Fruit fly (Drosophila melanogaster) whole organism, adult: Measurements from ENCODE around the gene Vps16B.

Experiments used
- CG11617 ChIP-seq: fragments of 200-800 bp; sonication (Bioruptor generic); optimal IDR thresholded peaks from 2 replicates; lab custom pipeline; 2017; ENCODE audit warnings: mild to moderate bottlenecking, missing biosample characterization, missing genetic modification reagents, missing genetic modification characterization
- CG12768 ChIP-seq: fragments of 200-800 bp; sonication (Bioruptor generic); optimal IDR thresholded peaks from 2 replicates; lab custom pipeline; 2017; ENCODE audit warnings: missing biosample characterization, missing genetic modification characterization, mild to moderate bottlenecking, moderate library complexity, missing genetic modification reagents
- CG14711 ChIP-seq: fragments of 200-800 bp; sonication (Bioruptor generic); optimal IDR thresholded peaks from 2 replicates; lab custom pipeline; 2018; ENCODE audit warnings: missing biosample characterization, mild to moderate bottlenecking, missing genetic modification characterization, moderate library complexity
- CG1620 ChIP-seq: fragments of 200-800 bp; sonication (Bioruptor generic); optimal IDR thresholded peaks from 2 replicates; lab custom pipeline; 2016; ENCODE audit warnings: missing biosample characterization, missing genetic modification characterization
- CG33017 ChIP-seq: fragments of 200-800 bp; sonication (Bioruptor generic); optimal IDR thresholded peaks from 2 replicates; lab custom pipeline; 2018; ENCODE audit warnings: missing biosample characterization, mild to moderate bottlenecking, missing genetic modification characterization, moderate library complexity
- CG5204 ChIP-seq: fragments of 200-800 bp; sonication (Bioruptor generic); optimal IDR thresholded peaks from 2 replicates; lab custom pipeline; 2016; ENCODE audit warnings: missing biosample characterization, missing genetic modification characterization
- CG7045 ChIP-seq: fragments of 200-800 bp; sonication (Bioruptor generic); optimal IDR thresholded peaks from 2 replicates; lab custom pipeline; 2017; ENCODE audit warnings: missing biosample characterization, mild to moderate bottlenecking, missing genetic modification characterization
- CG7101 ChIP-seq: fragments of 200-800 bp; sonication (Bioruptor generic); optimal IDR thresholded peaks from 2 replicates; lab custom pipeline; 2018; ENCODE audit warnings: missing biosample characterization, mild to moderate bottlenecking, missing genetic modification characterization, moderate library complexity
- Clk ChIP-seq: fragments of 200-800 bp; sonication (Bioruptor generic); optimal IDR thresholded peaks from 2 replicates; lab custom pipeline; 2017; ENCODE audit warnings: missing biosample characterization, missing genetic modification characterization
- Crg-1 ChIP-seq: fragments of 200-800 bp; sonication (Bioruptor generic); optimal IDR thresholded peaks from 2 replicates; lab custom pipeline; 2016; ENCODE audit warnings: missing biosample characterization, missing genetic modification characterization
- Hr96 ChIP-seq: fragments of 200-800 bp; sonication (Bioruptor generic); optimal IDR thresholded peaks from 2 replicates; lab custom pipeline; 2016; ENCODE audit warnings: missing biosample characterization, missing genetic modification characterization
- Mnt ChIP-seq: fragments of 200-800 bp; sonication (Bioruptor generic); optimal IDR thresholded peaks from 2 replicates; lab custom pipeline; 2016; ENCODE audit warnings: missing biosample characterization, mild to moderate bottlenecking, missing genetic modification characterization
- bab1 ChIP-seq: fragments of 200-800 bp; sonication (Bioruptor generic); optimal IDR thresholded peaks from 3 replicates; lab custom pipeline; 2019; ENCODE audit warnings: missing biosample characterization, mild to moderate bottlenecking, missing genetic modification characterization, moderate library complexity
- cic ChIP-seq: fragments of 200-800 bp; sonication (Bioruptor generic); optimal IDR thresholded peaks from 2 replicates; lab custom pipeline; 2017; ENCODE audit warnings: missing biosample characterization, mild to moderate bottlenecking, missing genetic modification characterization, moderate library complexity
- cnc ChIP-seq, 2 experiments: fragments of >200 bp; optimal IDR thresholded peaks; 2 replicates each; lab custom pipeline; 2017
- kay ChIP-seq: fragments of 200-800 bp; sonication (Bioruptor generic); peaks from one replicate; lab custom pipeline; 2016; ENCODE audit warnings: missing biosample characterization, missing genetic modification characterization, borderline replicate concordance
- ovo ChIP-seq: fragments of 200-800 bp; sonication (Bioruptor generic); optimal IDR thresholded peaks from 2 replicates; lab custom pipeline; 2016; ENCODE audit warnings: missing biosample characterization, missing genetic modification characterization
- pad ChIP-seq: fragments of 200-800 bp; sonication (Bioruptor generic); optimal IDR thresholded peaks from 3 replicates; lab custom pipeline; 2017; ENCODE audit warnings: missing biosample characterization, missing genetic modification characterization, mild to moderate bottlenecking, moderate library complexity, missing genetic modification reagents
- tj ChIP-seq: fragments of 200-800 bp; sonication (Bioruptor generic); optimal IDR thresholded peaks from 3 replicates; lab custom pipeline; 2017; ENCODE audit warnings: missing biosample characterization, mild to moderate bottlenecking, missing genetic modification characterization, moderate library complexity
- toe ChIP-seq: fragments of 200-800 bp; sonication (Bioruptor generic); optimal IDR thresholded peaks from 2 replicates; lab custom pipeline; 2016; ENCODE audit warnings: missing biosample characterization, missing genetic modification characterization

Vps16B gene

DNA sequence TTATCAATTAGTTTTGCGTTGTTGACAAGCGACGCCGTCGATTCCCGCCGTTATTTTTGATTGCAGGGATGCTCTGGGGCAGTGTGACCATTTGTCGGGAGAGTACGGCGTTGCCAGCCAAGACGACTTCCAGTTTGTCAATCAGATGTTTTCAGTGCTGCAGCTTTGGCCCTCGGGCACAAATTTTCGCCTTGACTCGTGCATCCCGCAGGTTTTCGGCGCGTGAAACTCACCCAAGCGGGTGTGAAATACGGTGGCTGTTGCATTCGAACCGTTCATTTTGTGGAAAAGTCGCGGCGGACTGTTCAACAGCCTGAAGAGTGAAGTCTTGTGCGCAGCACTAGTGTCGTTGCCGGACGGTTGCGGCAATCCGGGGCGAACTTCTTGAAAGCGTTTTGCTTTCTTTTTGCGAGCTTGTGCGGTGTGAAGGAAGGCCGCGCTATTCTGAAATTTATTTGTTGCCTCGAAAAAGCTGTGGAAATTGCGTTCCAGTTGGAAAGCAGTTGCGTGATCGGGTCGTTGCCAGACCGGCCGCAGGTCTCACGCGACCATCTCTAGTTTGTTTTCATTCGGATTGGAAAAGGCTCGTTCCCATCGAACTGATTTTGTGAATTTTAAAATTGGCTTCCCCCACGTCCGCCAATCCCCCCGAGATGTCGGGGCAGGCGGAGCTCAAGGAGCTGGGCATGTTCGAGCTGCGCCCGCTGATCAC, 9.4 kb downstream of the Vps16B start, which contains the start of the genes ca and ncd:
TSS of gene ca (plus strand) at position 130 of the 712 bp plus-strand sequence.
TSS of gene ncd (minus strand) at position 446 of the 712 bp plus-strand sequence.
- TF ChIP-seq Crg-1 (GFP tag; lab: Kevin White, UChicago) (no peak), Mnt (peak; percentile 1), CG11617 (GFP tag; lab: Kevin White, UChicago) (peak; percentile 49), CG1620 (GFP tag; lab: Kevin White, UChicago) (no peak), bab1 (GFP tag; lab: Kevin White, UChicago) (peak; percentile 32), CG7045 (GFP tag; lab: Kevin White, UChicago) (no peak)

DNA sequence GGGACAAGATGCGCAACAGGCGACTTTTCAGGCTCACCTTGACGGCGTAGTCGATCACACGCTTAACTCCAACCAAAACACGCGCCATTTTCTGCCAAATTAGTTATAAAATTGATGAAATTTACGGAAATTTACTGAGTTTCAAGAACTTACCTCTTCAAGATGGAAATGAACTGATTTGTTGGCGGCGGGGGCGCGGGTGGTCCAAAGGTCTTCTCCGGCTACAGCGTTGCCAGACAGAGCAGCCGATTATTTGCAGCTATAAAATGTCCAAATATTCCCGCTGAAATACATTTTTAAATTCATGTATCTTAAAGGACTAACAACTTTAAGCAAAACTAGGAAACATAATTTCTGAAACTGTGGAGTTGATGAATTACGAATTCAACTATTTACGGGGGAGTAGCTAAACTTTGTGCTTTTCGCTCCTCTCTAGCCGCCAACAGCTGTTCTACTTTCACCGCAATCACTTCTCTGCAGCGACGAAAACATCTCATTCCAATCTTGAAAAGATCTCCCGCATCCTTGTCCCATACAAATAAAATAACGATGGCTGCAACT, 13.4 kb downstream of the Vps16B start, which contains the start of the genes Etfb and CG7789:
TSS of gene Etfb (minus strand) at position 193 of the 561 bp plus-strand sequence.
TSS of gene CG7789 (plus strand) at position 444 of the 561 bp plus-strand sequence.
- peak; percentile 98 for TF ChIP-seq CG12768 (GFP tag; lab: Kevin White, UChicago)
- TF ChIP-seq kay (GFP tag; lab: Kevin White, UChicago): no peak
- TF ChIP-seq CG7101 (tag; lab: Kevin White, UChicago): peak; percentile 88
- TF ChIP-seq cic (GFP tag; lab: Kevin White, UChicago): peak; percentile 72
- TF ChIP-seq tj (GFP tag; lab: Kevin White, UChicago): peak; percentile 88
- TF ChIP-seq Clk (GFP tag; lab: Kevin White, UChicago): peak; percentile 91
- peak; percentile 95 for TF ChIP-seq CG11617 (GFP tag; lab: Kevin White, UChicago)
- TF ChIP-seq CG33017: peak; percentile 80
- peak; percentile 91 for TF ChIP-seq Crg-1 (GFP tag; lab: Kevin White, UChicago)
- TF ChIP-seq toe (GFP tag; lab: Kevin White, UChicago): peak; percentile 99
- peak; percentile 92 for TF ChIP-seq CG1620 (GFP tag; lab: Kevin White, UChicago)
- TF ChIP-seq ovo (GFP tag; lab: Kevin White, UChicago): peak; percentile 89
- TF ChIP-seq CG7045 (GFP tag; lab: Kevin White, UChicago): peak; percentile 90
- no peak for TF ChIP-seq CG5204 (GFP tag; lab: Kevin White, UChicago)
- TF ChIP-seq Mnt: peak; percentile 89
- peak; percentile 86 for TF ChIP-seq bab1 (GFP tag; lab: Kevin White, UChicago)
- TF ChIP-seq Hr96: peak; percentile 97
- TF ChIP-seq CG14711: peak; percentile 53
- peak; percentile 53 for TF ChIP-seq pad
- TF ChIP-seq cnc (optimal IDR thresholded peaks at IDR 0.05; lab: Kevin White, UChicago): no peak

- TF ChIP-seq cic (GFP tag; lab: Kevin White, UChicago) (no peak), cnc (optimal IDR thresholded peaks at IDR 0.05; lab: Kevin White, UChicago) (peak in 1 of 2 experiments; percentile 83), bab1 (GFP tag; lab: Kevin White, UChicago) (peak; percentile 14)
Observed at dm6 chr3R:29799681-29800028, 16.6 kb downstream of the Vps16B start.

DNA sequence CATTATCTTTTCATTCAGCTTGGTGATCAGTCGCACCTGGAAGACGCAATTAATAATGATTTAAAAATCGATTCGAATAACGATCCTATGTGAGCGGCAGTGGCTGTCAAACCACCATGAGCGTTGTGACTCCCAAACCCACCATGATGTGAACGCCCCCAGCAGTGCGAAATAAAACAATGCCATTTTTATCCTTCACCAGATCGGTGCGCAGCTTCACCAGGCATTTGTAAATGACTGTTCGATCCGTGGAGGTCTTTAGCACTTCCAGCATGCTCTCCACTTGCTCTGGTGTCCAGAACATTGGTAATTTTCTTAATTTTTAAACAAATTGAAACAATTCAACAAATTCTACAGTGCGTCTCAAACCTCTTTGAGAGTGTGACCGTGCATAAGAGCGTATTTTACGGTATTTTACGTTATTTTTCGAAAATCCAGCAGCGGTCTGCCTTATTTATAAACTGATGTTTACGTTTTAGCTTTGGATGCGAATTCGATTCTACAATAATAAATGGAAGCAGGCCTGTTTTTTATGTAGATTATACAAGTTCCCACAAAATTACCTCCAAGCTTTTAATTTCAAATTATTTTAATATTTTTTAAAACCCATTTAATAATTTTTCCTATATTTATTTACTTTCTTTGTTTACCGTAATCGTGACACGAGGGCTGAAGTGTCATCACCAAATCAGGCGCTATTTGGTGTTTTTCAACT, 17.1 kb downstream of the Vps16B start, which contains the start of the genes Rnb and Drice:
TSS of gene Rnb (minus strand) at position 389 of the 715 bp plus-strand sequence.
TSS of gene Drice (plus strand) at position 693 of the 715 bp plus-strand sequence.
- no peak for TF ChIP-seq toe (GFP tag; lab: Kevin White, UChicago)
- no peak for TF ChIP-seq cnc (optimal IDR thresholded peaks at IDR 0.05; lab: Kevin White, UChicago)
- peak; percentile 50 for TF ChIP-seq Mnt
- TF ChIP-seq CG5204 (GFP tag; lab: Kevin White, UChicago): no peak
- TF ChIP-seq cic (GFP tag; lab: Kevin White, UChicago): peak; percentile 21
- TF ChIP-seq CG12768 (GFP tag; lab: Kevin White, UChicago): peak; percentile 80
- peak; percentile 38 for TF ChIP-seq tj (GFP tag; lab: Kevin White, UChicago)
- peak; percentile 60 for TF ChIP-seq CG14711
- peak; percentile 2 for TF ChIP-seq CG33017
- TF ChIP-seq Hr96: no peak
- TF ChIP-seq Clk (GFP tag; lab: Kevin White, UChicago): peak; percentile 19
- peak; percentile 49 for TF ChIP-seq CG11617 (GFP tag; lab: Kevin White, UChicago)
- TF ChIP-seq ovo (GFP tag; lab: Kevin White, UChicago): peak; percentile 5
- peak; percentile 71 for TF ChIP-seq CG7045 (GFP tag; lab: Kevin White, UChicago)
- TF ChIP-seq kay (GFP tag; lab: Kevin White, UChicago): no peak
- no peak for TF ChIP-seq bab1 (GFP tag; lab: Kevin White, UChicago)
- no peak for TF ChIP-seq Crg-1 (GFP tag; lab: Kevin White, UChicago)
- TF ChIP-seq CG1620 (GFP tag; lab: Kevin White, UChicago): peak; percentile 37
- peak; percentile 60 for TF ChIP-seq pad
- TF ChIP-seq CG7101 (tag; lab: Kevin White, UChicago): peak; percentile 72

DNA sequence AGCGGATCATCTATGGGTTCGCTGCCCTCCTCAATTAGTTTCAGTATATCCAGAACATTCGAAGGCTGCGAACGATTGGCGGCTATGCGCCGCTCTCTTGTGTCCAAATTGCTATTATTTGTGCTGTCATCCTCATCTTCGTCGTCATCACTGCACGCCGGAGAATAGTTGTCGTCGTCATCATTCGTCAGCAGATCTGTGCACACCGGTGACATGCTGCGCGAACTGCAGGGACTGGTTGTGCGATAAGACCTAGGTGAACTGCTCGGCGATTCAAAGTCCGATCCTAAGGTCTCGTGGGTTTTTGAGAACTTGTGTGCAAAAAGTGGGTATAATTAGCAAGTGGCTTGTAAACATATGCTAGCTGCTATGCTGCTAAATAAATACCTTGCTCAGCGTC, 19.1 kb downstream of the Vps16B start:
- TF ChIP-seq cnc (optimal IDR thresholded peaks at IDR 0.05; lab: Kevin White, UChicago): peak; percentile 64 to 95
- TF ChIP-seq Clk (GFP tag; lab: Kevin White, UChicago): no peak
- TF ChIP-seq kay (GFP tag; lab: Kevin White, UChicago): no peak
- TF ChIP-seq tj (GFP tag; lab: Kevin White, UChicago): peak; percentile 76
- no peak for TF ChIP-seq Mnt
- TF ChIP-seq CG12768 (GFP tag; lab: Kevin White, UChicago): peak; percentile 23
- no peak for TF ChIP-seq toe (GFP tag; lab: Kevin White, UChicago)
- no peak for TF ChIP-seq CG7045 (GFP tag; lab: Kevin White, UChicago)
